Fruit fly (Drosophila melanogaster) whole organism, embryonic: ENCODE results near the gene Polr2D.

Source experiments
- ATbp ChIP-seq: fragments of 200-800 bp; sonication (Bioruptor generic); optimal IDR thresholded peaks from 2 replicates; lab custom pipeline; 2017; ENCODE audit warnings: missing biosample characterization, mild to moderate bottlenecking, missing genetic modification characterization, missing genetic modification reagents
- Atf3 ChIP-seq: fragments of 200-800 bp; sonication (Bioruptor generic); optimal IDR thresholded peaks from 3 replicates; lab custom pipeline; 2016; ENCODE audit warnings: missing biosample characterization, missing genetic modification characterization
- CG12219 ChIP-seq: fragments of 200-800 bp; sonication (Bioruptor generic); optimal IDR thresholded peaks from 3 replicates; lab custom pipeline; 2018; ENCODE audit warnings: missing biosample characterization, mild to moderate bottlenecking, missing genetic modification characterization
- CG7987 ChIP-seq: fragments of 200-800 bp; sonication (Bioruptor generic); optimal IDR thresholded peaks from 2 replicates; lab custom pipeline; 2018; ENCODE audit warnings: missing biosample characterization, mild to moderate bottlenecking, missing genetic modification characterization, moderate library complexity
- CG8388 ChIP-seq: fragments of 200-800 bp; sonication (Bioruptor generic); optimal IDR thresholded peaks from 2 replicates; lab custom pipeline; 2019; ENCODE audit warnings: missing biosample characterization, mild to moderate bottlenecking, missing genetic modification characterization, moderate library complexity
- Dip2 ChIP-seq: fragments of 200-800 bp; sonication (Bioruptor generic); IDR thresholded peaks from 2 replicates; pipeline ENCODE4 v1.3.6; 2022; ENCODE audit warnings: missing biosample characterization, missing genetic modification characterization
- Doc3 ChIP-seq: fragments of 200-800 bp; sonication (Bioruptor generic); IDR thresholded peaks from 3 replicates; pipeline ENCODE4 v1.3.6; 2022; ENCODE audit warnings: missing biosample characterization, missing genetic modification characterization; ENCODE audit not compliant: partially characterized antibody
- Fer2 ChIP-seq: fragments of 200-800 bp; sonication (Bioruptor generic); optimal IDR thresholded peaks from 2 replicates; lab custom pipeline; 2018; ENCODE audit warnings: missing biosample characterization, mild to moderate bottlenecking, missing genetic modification characterization, moderate library complexity
- eve ChIP-seq, 2 experiments: fragments of >200 bp; optimal IDR thresholded peaks; 2 replicates each; lab custom pipeline; 2017; ENCODE audit warnings: missing biosample characterization in 2 of 2, missing genetic modification characterization in 2 of 2
- gsb-n ChIP-seq: fragments of 200-800 bp; sonication (Bioruptor generic); optimal IDR thresholded peaks from 3 replicates; lab custom pipeline; 2018; ENCODE audit warnings: missing biosample characterization, mild to moderate bottlenecking, missing genetic modification characterization
- lab ChIP-seq: fragments of 200-800 bp; sonication (Bioruptor generic); optimal IDR thresholded peaks from 3 replicates; lab custom pipeline; 2017; ENCODE audit warnings: missing biosample characterization, missing genetic modification characterization, mild to moderate bottlenecking, moderate library complexity, missing genetic modification reagents
- maf-S ChIP-seq: fragments of 200-800 bp; sonication (Bioruptor generic); optimal IDR thresholded peaks from 2 replicates; lab custom pipeline; 2016; ENCODE audit warnings: missing biosample characterization, missing genetic modification characterization
- tio ChIP-seq: fragments of 200-800 bp; sonication (Bioruptor generic); optimal IDR thresholded peaks from 2 replicates; lab custom pipeline; 2017; ENCODE audit warnings: missing biosample characterization, missing genetic modification characterization, inconsistent platforms
- usp ChIP-seq: fragments of >200 bp; optimal IDR thresholded peaks from 2 replicates; lab custom pipeline; 2017; ENCODE audit warnings: missing biosample characterization, missing genetic modification characterization

- TF ChIP-seq usp (no peak), CG12219 (GFP tag; lab: Kevin White, UChicago) (peak; percentile 90), Doc3 (no peak), Atf3 (peak; percentile 95), ATbp (GFP tag; lab: Kevin White, UChicago) (peak; percentile 94), CG8388 (GFP tag; lab: Kevin White, UChicago) (peak; percentile 98), CG7987 (GFP tag; lab: Kevin White, UChicago) (peak; percentile 88), tio (peak; percentile 96), maf-S (GFP tag; lab: Kevin White, UChicago) (peak; percentile 94), Fer2 (tag; lab: Kevin White, UChicago) (peak; percentile 95), Dip2 (GFP tag; lab: Robert Waterston, UW) (peak; percentile 65), gsb-n (tag; lab: Kevin White, UChicago) (peak; percentile 99), lab (peak; percentile 96), eve (GFP tag; optimal IDR thresholded peaks at IDR 0.05; lab: Kevin White, UChicago) (peak in 1 of 2 experiments; percentile 70)
Observed at dm6 chr3R:18220211-18220749, 35.0 kb downstream of the Polr2D start, which contains the start of the genes CG7988 and CG7183.
